Worm (Caenorhabditis elegans) whole organism, early embryonic: ENCODE data around the gene nuc-1.
A peak's percentile ranks its signal among the peaks of the same experiment; 100 is the strongest.

Experiments used
- B0310.2 ChIP-seq: sonication (generic microtip); optimal IDR thresholded peaks from 2 replicates; lab custom pipeline; 2016; ENCODE audit warnings: mild to moderate bottlenecking, missing genetic modification characterization, missing compliant biosample characterization
- F13C5.2 ChIP-seq: sonication (generic microtip); optimal IDR thresholded peaks from 2 replicates; lab custom pipeline; 2017; ENCODE audit warnings: mild to moderate bottlenecking, missing genetic modification characterization, inconsistent platforms, missing compliant biosample characterization
- ama-1 ChIP-seq: fragments of 150-350 bp; optimal IDR thresholded peaks from 2 replicates; lab custom pipeline; 2014
- ceh-36 ChIP-seq: sonication (generic microtip); optimal IDR thresholded peaks from 2 replicates; lab custom pipeline; 2016; ENCODE audit warnings: missing genetic modification characterization, inconsistent platforms, missing compliant biosample characterization
- ets-7 ChIP-seq: sonication (generic microtip); optimal IDR thresholded peaks from 2 replicates; lab custom pipeline; 2016; ENCODE audit warnings: missing genotype, missing genetic modification characterization, missing compliant biosample characterization
- flt-1 ChIP-seq: fragments of 200-800 bp; sonication (Bioruptor generic); IDR thresholded peaks from 2 replicates; pipeline ENCODE4 v1.3.6; 2022; ENCODE audit warnings: missing genetic modification characterization, missing compliant biosample characterization
- hmg-4 ChIP-seq: fragments of 200-800 bp; sonication (Bioruptor generic); optimal IDR thresholded peaks from 2 replicates; lab custom pipeline; 2018; ENCODE audit warnings: mild to moderate bottlenecking, missing genetic modification characterization, missing compliant biosample characterization
- hnd-1 ChIP-seq: sonication (generic microtip); optimal IDR thresholded peaks from 2 replicates; lab custom pipeline; 2016; ENCODE audit warnings: missing genetic modification characterization, missing compliant biosample characterization
- scrt-1 ChIP-seq: fragments of 200-800 bp; sonication (Bioruptor generic); IDR thresholded peaks from 2 replicates; pipeline ENCODE4 v1.3.6; 2022; ENCODE audit warnings: missing genetic modification characterization, missing compliant biosample characterization
- sea-1 ChIP-seq: fragments of 200-800 bp; sonication (Bioruptor generic); conservative IDR thresholded peaks from 2 replicates; pipeline ENCODE4 v1.3.6; 2022; ENCODE audit warnings: missing genetic modification characterization, missing compliant biosample characterization
- tbx-37 ChIP-seq: fragments of 200-800 bp; sonication (Bioruptor generic); conservative IDR thresholded peaks from 2 replicates; pipeline ENCODE4 v1.3.6; 2022; ENCODE audit warnings: missing genetic modification reagents, missing genetic modification characterization, missing compliant biosample characterization
- tra-4 ChIP-seq: sonication (generic microtip); optimal IDR thresholded peaks from 2 replicates; lab custom pipeline; 2017; ENCODE audit warnings: missing genetic modification characterization, missing compliant biosample characterization

DNA sequence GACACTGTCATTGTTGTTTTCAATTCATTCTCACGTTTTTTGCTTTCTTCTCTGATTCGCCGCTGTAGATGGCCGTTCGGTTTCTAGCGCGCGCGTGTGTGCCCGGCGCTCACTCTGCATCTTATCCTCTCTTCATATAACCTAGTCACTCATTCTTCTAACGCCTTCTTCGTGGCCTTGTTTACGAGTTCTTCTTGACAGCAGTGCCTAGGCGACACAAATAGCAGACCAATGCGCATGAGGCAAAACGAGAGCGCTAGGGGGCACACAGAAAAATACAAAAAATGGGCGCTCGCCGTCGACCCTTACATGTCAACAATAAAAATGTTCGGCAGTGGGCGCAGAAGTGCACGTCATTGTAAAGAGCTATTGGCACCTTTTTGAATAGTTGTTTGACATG is 11.4 kb downstream of the nuc-1 start:
- TF ChIP-seq tbx-37 (GFP tag; lab: Robert Waterston, UW) (no peak), sea-1 (GFP tag; lab: Robert Waterston, UW) (no peak), F13C5.2 (peak; percentile 15), hmg-4 (no peak), ama-1 (no peak), ets-7 (no peak), B0310.2 (tag; lab: Kevin White, UChicago) (no peak), tra-4 (tag; lab: Kevin White, UChicago) (no peak), flt-1 (GFP tag; lab: Robert Waterston, UW) (no peak), scrt-1 (GFP tag; lab: Robert Waterston, UW) (no peak), hnd-1 (tag; lab: Kevin White, UChicago) (no peak), ceh-36 (tag; lab: Kevin White, UChicago) (no peak)
